Worm (Caenorhabditis elegans) whole organism, late embryonic: ENCODE data around the gene Y62E10A.6.

Experiments
- C08G9.2 ChIP-seq: sonication (generic microtip); optimal IDR thresholded peaks from 2 replicates; lab custom pipeline; 2016; ENCODE audit warnings: mild to moderate bottlenecking, missing genetic modification characterization, moderate library complexity, missing compliant biosample characterization
- K02D7.2 ChIP-seq: sonication (generic microtip); optimal IDR thresholded peaks from 2 replicates; lab custom pipeline; 2017; ENCODE audit warnings: mild to moderate bottlenecking, missing genetic modification characterization, missing compliant biosample characterization
- T23F11.4 ChIP-seq: fragments of 200-800 bp; sonication (Bioruptor generic); optimal IDR thresholded peaks from 2 replicates; lab custom pipeline; 2018; ENCODE audit warnings: mild to moderate bottlenecking, missing genetic modification characterization, missing compliant biosample characterization
- ceh-18 ChIP-seq: sonication (generic microtip); optimal IDR thresholded peaks from 2 replicates; lab custom pipeline; 2016; ENCODE audit warnings: missing genetic modification characterization, missing compliant biosample characterization
- ceh-19 ChIP-seq: fragments of 200-800 bp; sonication (Bioruptor generic); optimal IDR thresholded peaks from 2 replicates; lab custom pipeline; 2018; ENCODE audit warnings: mild to moderate bottlenecking, missing genetic modification characterization, missing compliant biosample characterization
- ceh-2 ChIP-seq: sonication (generic microtip); optimal IDR thresholded peaks from 2 replicates; lab custom pipeline; 2016; ENCODE audit warnings: missing genotype, missing genetic modification characterization, missing compliant biosample characterization
- ceh-22 ChIP-seq: sonication (generic microtip); optimal IDR thresholded peaks from 2 replicates; lab custom pipeline; 2017; ENCODE audit warnings: missing biosample characterization, missing genetic modification characterization
- ceh-24 ChIP-seq: sonication (generic microtip); optimal IDR thresholded peaks from 2 replicates; lab custom pipeline; 2016; ENCODE audit warnings: mild to moderate bottlenecking, missing genetic modification characterization, missing compliant biosample characterization
- ceh-31 ChIP-seq: sonication (generic microtip); optimal IDR thresholded peaks from 2 replicates; lab custom pipeline; 2016; ENCODE audit warnings: missing genetic modification characterization, missing compliant biosample characterization
- ceh-45 ChIP-seq: fragments of 200-800 bp; sonication (Bioruptor generic); IDR thresholded peaks from 2 replicates; pipeline ENCODE4 v1.3.6; 2022; ENCODE audit warnings: missing genetic modification reagents, missing genetic modification characterization, missing compliant biosample characterization
- ceh-6 ChIP-seq: fragments of 200-800 bp; sonication (Bioruptor generic); optimal IDR thresholded peaks from 2 replicates; lab custom pipeline; 2018; ENCODE audit warnings: mild to moderate bottlenecking, missing genetic modification characterization, missing compliant biosample characterization
- ceh-9 ChIP-seq: sonication (generic microtip); optimal IDR thresholded peaks from 2 replicates; lab custom pipeline; 2016; ENCODE audit warnings: mild to moderate bottlenecking, missing genetic modification characterization, inconsistent platforms, missing compliant biosample characterization
- dmd-4 ChIP-seq: sonication (generic microtip); optimal IDR thresholded peaks from 2 replicates; lab custom pipeline; 2016; ENCODE audit warnings: borderline replicate concordance, missing genetic modification characterization, missing compliant biosample characterization
- dve-1 ChIP-seq: sonication (generic microtip); optimal IDR thresholded peaks from 2 replicates; lab custom pipeline; 2017; ENCODE audit warnings: antibody characterized with exemption, mild to moderate bottlenecking, missing genetic modification characterization, missing compliant biosample characterization
- elt-4 ChIP-seq: sonication (generic microtip); optimal IDR thresholded peaks from 2 replicates; lab custom pipeline; 2016; ENCODE audit warnings: missing genetic modification characterization, missing compliant biosample characterization
- ets-4 ChIP-seq: sonication (generic microtip); optimal IDR thresholded peaks from 2 replicates; lab custom pipeline; 2016; ENCODE audit warnings: missing genetic modification characterization, missing compliant biosample characterization
- fax-1 ChIP-seq: sonication (generic microtip); optimal IDR thresholded peaks from 2 replicates; lab custom pipeline; 2016; ENCODE audit warnings: missing genotype, missing genetic modification characterization, missing compliant biosample characterization
- fkh-10 ChIP-seq: fragments of 150-350 bp; optimal IDR thresholded peaks from 2 replicates; lab custom pipeline; 2014; ENCODE audit warnings: missing biosample characterization, missing genetic modification reagents, missing genetic modification characterization
- fkh-6 ChIP-seq: sonication (generic microtip); optimal IDR thresholded peaks from 2 replicates; lab custom pipeline; 2016; ENCODE audit warnings: missing genetic modification characterization, missing compliant biosample characterization
- hlh-13 ChIP-seq: fragments of 200-800 bp; sonication (Bioruptor generic); optimal IDR thresholded peaks from 2 replicates; lab custom pipeline; 2018; ENCODE audit warnings: mild to moderate bottlenecking, missing genetic modification characterization, missing compliant biosample characterization
- hlh-30 ChIP-seq: sonication (generic microtip); optimal IDR thresholded peaks from 2 replicates; lab custom pipeline; 2017; ENCODE audit warnings: antibody characterized with exemption, missing genetic modification characterization, missing compliant biosample characterization; ENCODE audit not compliant: insufficient read depth
- hlh-6 ChIP-seq: sonication (generic microtip); optimal IDR thresholded peaks from 2 replicates; lab custom pipeline; 2016; ENCODE audit warnings: missing genotype, missing genetic modification characterization, missing compliant biosample characterization
- lim-6 ChIP-seq: sonication (generic microtip); optimal IDR thresholded peaks from 2 replicates; lab custom pipeline; 2016; ENCODE audit warnings: missing genetic modification characterization, missing compliant biosample characterization
- nhr-232 ChIP-seq: sonication (generic microtip); optimal IDR thresholded peaks from 2 replicates; lab custom pipeline; 2016; ENCODE audit warnings: missing genetic modification characterization, missing compliant biosample characterization
- pat-9 ChIP-seq: fragments of 200-800 bp; sonication (Bioruptor generic); optimal IDR thresholded peaks from 2 replicates; lab custom pipeline; 2018; ENCODE audit warnings: mild to moderate bottlenecking, missing genetic modification characterization, moderate library complexity, missing compliant biosample characterization
- pax-1 ChIP-seq: fragments of 150-350 bp; optimal IDR thresholded peaks from 2 replicates; lab custom pipeline; 2014; ENCODE audit warnings: missing biosample characterization, missing genetic modification characterization
- pha-2 ChIP-seq: sonication (generic microtip); optimal IDR thresholded peaks from 2 replicates; lab custom pipeline; 2017; ENCODE audit warnings: mild to moderate bottlenecking, missing genetic modification characterization, missing compliant biosample characterization
- pqm-1 ChIP-seq: sonication (generic microtip); optimal IDR thresholded peaks from 2 replicates; lab custom pipeline; 2016; ENCODE audit warnings: missing genetic modification characterization, missing compliant biosample characterization
- pros-1 ChIP-seq: fragments of 150-350 bp; optimal IDR thresholded peaks from 2 replicates; lab custom pipeline; 2014; ENCODE audit warnings: missing biosample characterization, missing genetic modification reagents, missing genetic modification characterization
- rnt-1 ChIP-seq: sonication (generic microtip); optimal IDR thresholded peaks from 2 replicates; lab custom pipeline; 2016; ENCODE audit warnings: missing genetic modification characterization, missing compliant biosample characterization
- sdc-2 ChIP-seq: sonication (generic microtip); optimal IDR thresholded peaks from 2 replicates; lab custom pipeline; 2016; ENCODE audit warnings: missing genotype, missing genetic modification characterization, missing compliant biosample characterization
- sox-2 ChIP-seq: fragments of 200-800 bp; sonication (Bioruptor generic); IDR thresholded peaks from 2 replicates; pipeline ENCODE4 v1.3.6; 2022; ENCODE audit warnings: missing genetic modification reagents, missing genetic modification characterization, missing compliant biosample characterization
- tbx-2 ChIP-seq: sonication (generic microtip); optimal IDR thresholded peaks from 2 replicates; lab custom pipeline; 2016; ENCODE audit warnings: missing genetic modification characterization, missing compliant biosample characterization
- unc-3 ChIP-seq, 2 experiments: fragments of 200-800 bp in 1 of 2; sonication (Bioruptor generic) in 1 of 2; sonication (generic microtip) in 1 of 2; conservative IDR thresholded peaks in 1 of 2; optimal IDR thresholded peaks in 1 of 2; 2 replicates each; pipeline versions ENCODE4 v1.3.6 to Lab custom; 2016 to 2022; ENCODE audit warnings: missing compliant biosample characterization in 2 of 2, missing genetic modification characterization in 2 of 2, missing genetic modification reagents in 1 of 2
- unc-42 ChIP-seq: sonication (generic microtip); optimal IDR thresholded peaks from 2 replicates; lab custom pipeline; 2016; ENCODE audit warnings: missing genotype, missing genetic modification characterization, missing compliant biosample characterization
- unc-86 ChIP-seq: sonication (generic microtip); optimal IDR thresholded peaks from 2 replicates; lab custom pipeline; 2016; ENCODE audit warnings: missing genetic modification characterization, missing compliant biosample characterization
- zip-5 ChIP-seq: sonication (generic microtip); optimal IDR thresholded peaks from 2 replicates; lab custom pipeline; 2016; ENCODE audit warnings: missing genetic modification characterization, missing compliant biosample characterization

Gene Y62E10A.6

ce11 chrIV:13330547-13330946 lies 41.3 kb upstream of the Y62E10A.6 start:
- TF ChIP-seq sdc-2 (tag; lab: Kevin White, UChicago) = no peak
- TF ChIP-seq fax-1 (tag; lab: Kevin White, UChicago) = no peak
- TF ChIP-seq zip-5 (tag; lab: Kevin White, UChicago) = no peak
- TF ChIP-seq sox-2 (GFP tag; lab: Robert Waterston, UW) = no peak
- no peak for TF ChIP-seq hlh-6 (tag; lab: Kevin White, UChicago)
- TF ChIP-seq pha-2 (tag; lab: Kevin White, UChicago) = no peak
- no peak for TF ChIP-seq dve-1 (tag; lab: Kevin White, UChicago)
- no peak for TF ChIP-seq ceh-9 (tag; lab: Kevin White, UChicago)

- TF ChIP-seq T23F11.4 (GFP tag; lab: Kevin White, UChicago) (no peak), ceh-2 (tag; lab: Kevin White, UChicago) (no peak), fkh-6 (tag; lab: Kevin White, UChicago) (no peak), C08G9.2 (tag; lab: Kevin White, UChicago) (no peak), lim-6 (tag; lab: Kevin White, UChicago) (no peak), hlh-30 (no peak), ceh-22 (tag; lab: Kevin White, UChicago) (no peak), fkh-10 (GFP tag; lab: Kevin White, UChicago) (no peak), unc-86 (no peak), pha-2 (tag; lab: Kevin White, UChicago) (no peak), pqm-1 (no peak), pros-1 (no peak), ceh-18 (tag; lab: Kevin White, UChicago) (no peak)
- TF ChIP-seq, all 69 proteins: peak for 0
Measured at ce11 chrIV:13331285-13331684, 40.5 kb upstream of the Y62E10A.6 start, which contains the start of gene pqn-74. Gene pqn-74, minus strand, starts transcription at chrIV:13331406.

ce11 chrIV:13334287-13334686 lies 37.5 kb upstream of the Y62E10A.6 start:
- TF ChIP-seq nhr-232 (tag; lab: Kevin White, UChicago) = no peak
- no peak for TF ChIP-seq dve-1 (tag; lab: Kevin White, UChicago)
- no peak for TF ChIP-seq tbx-2 (tag; lab: Kevin White, UChicago)
- no peak for TF ChIP-seq pros-1
- TF ChIP-seq hlh-30 = no peak
- no peak for TF ChIP-seq ceh-45 (GFP tag; lab: Robert Waterston, UW)
- no peak for TF ChIP-seq pat-9 (tag; lab: Kevin White, UChicago)
- no peak for TF ChIP-seq dmd-4 (tag; lab: Kevin White, UChicago)
- TF ChIP-seq T23F11.4 (GFP tag; lab: Kevin White, UChicago) = no peak
- TF ChIP-seq ceh-2 (tag; lab: Kevin White, UChicago) = no peak
- no peak for TF ChIP-seq unc-42
- TF ChIP-seq ets-4 = no peak

DNA sequence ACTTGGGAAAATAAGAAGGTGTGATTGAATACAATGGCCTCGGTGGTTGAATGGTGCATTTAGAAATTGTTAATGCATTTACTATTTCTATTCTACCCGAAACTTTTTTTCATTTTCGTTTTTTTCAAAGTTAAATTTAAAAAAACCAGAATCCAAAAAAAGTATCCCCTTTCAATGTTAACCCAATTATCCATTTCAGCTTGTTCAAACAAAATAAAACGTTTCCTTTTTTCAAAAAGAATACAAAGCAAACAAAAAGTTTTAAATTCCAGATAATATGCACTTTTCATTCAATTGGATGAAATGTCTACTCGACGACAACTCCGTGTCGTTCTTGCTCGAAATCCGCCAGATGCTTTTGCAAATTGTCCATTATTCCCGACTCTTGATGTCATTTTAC lies 29.2 kb upstream of the Y62E10A.6 start, which contains the start of gene W02A2.5:
W02A2.5 (plus strand) TSS at position 301 of the 400 bp plus-strand sequence.
- no peak for TF ChIP-seq zip-5 (tag; lab: Kevin White, UChicago)
- TF ChIP-seq rnt-1 (tag; lab: Kevin White, UChicago) = no peak
- no peak for TF ChIP-seq ceh-24 (tag; lab: Kevin White, UChicago)
- TF ChIP-seq ceh-19 (GFP tag; lab: Kevin White, UChicago) = no peak
- TF ChIP-seq unc-3 (GFP tag; conservative IDR thresholded peaks at IDR 0.05; lab: Robert Waterston, UW) = no peak
- no peak for TF ChIP-seq unc-3 (tag; optimal IDR thresholded peaks at IDR 0.05; lab: Kevin White, UChicago)
- TF ChIP-seq K02D7.2 (tag; lab: Kevin White, UChicago) = no peak
- TF ChIP-seq ceh-31 (tag; lab: Kevin White, UChicago) = no peak
- TF ChIP-seq fkh-10 (GFP tag; lab: Kevin White, UChicago) = no peak
- no peak for TF ChIP-seq elt-4 (tag; lab: Kevin White, UChicago)
- TF ChIP-seq ceh-6 (GFP tag; lab: Kevin White, UChicago) = no peak
- TF ChIP-seq pax-1 (tag; lab: Kevin White, UChicago) = no peak
- no peak for TF ChIP-seq hlh-13 (GFP tag; lab: Kevin White, UChicago)
